Worm (Caenorhabditis elegans) whole organism, L4/young adult: ENCODE data around the gene npr-36.

Experiments
- W03F9.2 ChIP-seq: fragments of 150-350 bp; optimal IDR thresholded peaks from 2 replicates; lab custom pipeline; 2014; ENCODE audit warnings: missing biosample characterization, missing genetic modification characterization
- dao-5 ChIP-seq: sonication (generic microtip); optimal IDR thresholded peaks from 2 replicates; lab custom pipeline; 2016; ENCODE audit warnings: missing genotype, missing genetic modification characterization, moderate library complexity, missing compliant biosample characterization
- him-1 ChIP-seq: sonication (generic microtip); optimal IDR thresholded peaks from 2 replicates; lab custom pipeline; 2016; ENCODE audit warnings: missing genotype, missing genetic modification reagents, missing genetic modification characterization, missing compliant biosample characterization

DNA sequence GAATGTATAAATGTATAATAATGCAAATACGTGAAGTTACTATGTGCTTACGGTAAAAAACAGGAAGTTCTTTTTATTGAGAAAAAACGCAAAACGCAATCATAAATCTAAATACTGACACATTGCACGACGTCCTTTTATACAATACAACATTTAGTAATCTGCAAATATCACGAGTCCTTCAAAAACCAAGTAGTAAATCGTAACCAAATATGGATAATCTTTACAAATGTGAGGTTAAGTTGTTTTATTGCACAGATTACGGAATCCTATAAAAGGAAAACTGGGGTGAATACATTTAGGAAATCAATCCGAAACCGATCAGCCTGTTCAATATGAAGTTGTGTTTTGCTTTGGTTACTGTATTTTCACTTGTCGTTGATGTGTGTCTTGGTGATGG is 38.7 kb downstream of the npr-36 start, which contains the start of gene F11C7.7:
- TF ChIP-seq him-1 (tag; lab: Kevin White, UChicago) (no peak), W03F9.2 (tag; lab: Kevin White, UChicago) (no peak), dao-5 (tag; lab: Kevin White, UChicago) (no peak)
